Worm (Caenorhabditis elegans) whole organism, L3 larva: ENCODE measurements around the gene B0563.8.

Experiments used
- ama-1 ChIP-seq: fragments of 150-350 bp; optimal IDR thresholded peaks from 2 replicates; lab custom pipeline; 2018
- nhr-11 ChIP-seq: fragments of 150-350 bp; optimal IDR thresholded peaks from 2 replicates; lab custom pipeline; 2014; ENCODE audit warnings: missing biosample characterization, missing genetic modification characterization
- nhr-28 ChIP-seq: fragments of 150-350 bp; optimal IDR thresholded peaks from 2 replicates; lab custom pipeline; 2014; ENCODE audit warnings: missing biosample characterization, missing genetic modification characterization
- ztf-11 ChIP-seq: fragments of 150-350 bp; optimal IDR thresholded peaks from 2 replicates; lab custom pipeline; 2014; ENCODE audit warnings: missing biosample characterization, missing genetic modification characterization

DNA sequence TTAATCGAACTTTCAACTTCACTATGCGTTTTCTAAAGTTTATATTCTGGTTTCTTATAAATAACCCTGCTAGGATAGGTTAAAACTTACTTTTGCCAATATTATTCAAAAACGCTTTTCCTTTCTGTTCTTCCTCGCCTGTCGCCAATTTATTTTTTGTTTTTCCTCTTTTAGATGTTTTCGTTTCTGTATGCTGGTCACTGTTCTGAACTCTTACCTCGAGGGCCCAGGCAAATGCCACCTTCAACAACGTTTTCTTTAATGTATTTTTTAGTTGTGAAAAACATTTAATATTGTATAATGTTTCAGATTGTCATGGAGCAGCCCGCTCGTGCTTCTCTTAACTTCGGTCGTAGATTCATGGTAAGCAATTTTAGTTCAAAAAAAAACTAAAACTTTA lies 7.8 kb upstream of the B0563.8 start, which contains the start of gene Y81B9A.3:
- TF ChIP-seq ztf-11 (tag; lab: Kevin White, UChicago) (no peak), nhr-28 (tag; lab: Kevin White, UChicago) (no peak), ama-1 (lab: Kevin White, UChicago) (no peak), nhr-11 (tag; lab: Kevin White, UChicago) (no peak)
